Fruit fly (Drosophila melanogaster) whole organism, wandering third instar larva: Measurements from ENCODE around the gene Drsl3.

Experiments used
- Abd-B ChIP-seq: fragments of >200 bp; optimal IDR thresholded peaks from 2 replicates; lab custom pipeline; 2017; ENCODE audit warnings: missing biosample characterization, missing genetic modification characterization
- CG32264 ChIP-seq: fragments of 200-800 bp; sonication (Bioruptor generic); optimal IDR thresholded peaks from 2 replicates; lab custom pipeline; 2016; ENCODE audit warnings: missing biosample characterization, missing genetic modification characterization
- CG9705 ChIP-seq: fragments of 200-800 bp; sonication (Bioruptor generic); optimal IDR thresholded peaks from 2 replicates; lab custom pipeline; 2018; ENCODE audit warnings: missing biosample characterization, mild to moderate bottlenecking, missing genetic modification characterization
- CrebA ChIP-seq: fragments of 200-800 bp; sonication (Bioruptor generic); optimal IDR thresholded peaks from 2 replicates; lab custom pipeline; 2016; ENCODE audit warnings: missing biosample characterization, mild to moderate bottlenecking, missing genetic modification characterization, borderline replicate concordance
- Dfd ChIP-seq: fragments of >200 bp; optimal IDR thresholded peaks from 2 replicates; lab custom pipeline; 2017; ENCODE audit warnings: missing biosample characterization, missing genetic modification characterization
- Dif ChIP-seq: fragments of 200-275, 200-300 bp; sonication (Bioruptor generic); optimal IDR thresholded peaks from 2 replicates; lab custom pipeline; 2018; ENCODE audit warnings: missing biosample characterization, missing genetic modification characterization; ENCODE audit not compliant: partially characterized antibody
- GATAd ChIP-seq: sonication (Bioruptor generic); optimal IDR thresholded peaks from 2 replicates; lab custom pipeline; 2016; ENCODE audit warnings: missing biosample characterization, missing genetic modification characterization
- HLH106 ChIP-seq: fragments of 200-800 bp; optimal IDR thresholded peaks from 3 replicates; lab custom pipeline; 2019; ENCODE audit warnings: missing biosample characterization, mild to moderate bottlenecking, missing genetic modification characterization, moderate library complexity
- Hr78 ChIP-seq: fragments of >200 bp; optimal IDR thresholded peaks from 2 replicates; lab custom pipeline; 2017; ENCODE audit warnings: missing biosample characterization, missing genetic modification characterization
- Hr83 ChIP-seq: fragments of 200-300 bp; sonication (Bioruptor generic); optimal IDR thresholded peaks from 2 replicates; lab custom pipeline; 2016; ENCODE audit warnings: missing biosample characterization, mild to moderate bottlenecking, missing genetic modification characterization, moderate library complexity; ENCODE audit not compliant: poor library complexity, severe bottlenecking
- Jra ChIP-seq: sonication (Bioruptor generic); optimal IDR thresholded peaks from 2 replicates; lab custom pipeline; 2016; ENCODE audit warnings: missing biosample characterization, missing genetic modification characterization
- Mio ChIP-seq: sonication (Bioruptor generic); optimal IDR thresholded peaks from 2 replicates; lab custom pipeline; 2016; ENCODE audit warnings: missing biosample characterization, missing genetic modification characterization
- Myc ChIP-seq: fragments of >200 bp; optimal IDR thresholded peaks from 2 replicates; lab custom pipeline; 2017
- N ChIP-seq: fragments of >200 bp; optimal IDR thresholded peaks from 2 replicates; lab custom pipeline; 2018; ENCODE audit warnings: missing biosample characterization, missing external identifiers, missing genetic modification characterization
- OdsH ChIP-seq: fragments of 200-800 bp; sonication (Bioruptor generic); optimal IDR thresholded peaks from 2 replicates; lab custom pipeline; 2016; ENCODE audit warnings: missing biosample characterization, mild to moderate bottlenecking, missing genetic modification characterization
- Rel ChIP-seq, 2 experiments: fragments of 200-800 bp; sonication (Bioruptor generic) in 1 of 2; optimal IDR thresholded peaks; 2 replicates in 1 of 2; 3 replicates in 1 of 2; lab custom pipeline; 2016 to 2019; ENCODE audit warnings: mild to moderate bottlenecking in 2 of 2, missing biosample characterization in 2 of 2, missing genetic modification characterization in 2 of 2, moderate library complexity in 1 of 2
- Sp1 ChIP-seq: fragments of 200-800 bp; sonication (Bioruptor generic); optimal IDR thresholded peaks from 3 replicates; lab custom pipeline; 2019; ENCODE audit warnings: missing biosample characterization, mild to moderate bottlenecking, missing genetic modification characterization, moderate library complexity
- Vsx2 ChIP-seq: fragments of 200-300, 225-300 bp; sonication (Bioruptor generic); optimal IDR thresholded peaks from 2 replicates; lab custom pipeline; 2018; ENCODE audit warnings: missing biosample characterization, missing genetic modification characterization; ENCODE audit not compliant: partially characterized antibody
- br ChIP-seq: fragments of 200-800 bp; sonication (Bioruptor generic); optimal IDR thresholded peaks from 2 replicates; lab custom pipeline; 2016; ENCODE audit warnings: missing biosample characterization, missing genetic modification characterization
- brk ChIP-seq: fragments of 200-800 bp; sonication (Bioruptor generic); optimal IDR thresholded peaks from 2 replicates; lab custom pipeline; 2016; ENCODE audit warnings: missing biosample characterization, mild to moderate bottlenecking, missing genetic modification characterization
- dl ChIP-seq, 2 experiments: fragments of 175-275, 200-275 bp in 1 of 2; fragments of 200-275 bp in 1 of 2; sonication (Bioruptor generic); optimal IDR thresholded peaks; lab custom pipeline; 2018; ENCODE audit warnings: mild to moderate bottlenecking in 2 of 2, missing biosample characterization in 2 of 2, missing genetic modification characterization in 2 of 2, moderate library complexity in 2 of 2; ENCODE audit not compliant: partially characterized antibody in 2 of 2, insufficient read depth in 1 of 2
- dmrt93B ChIP-seq: fragments of 200-800 bp; sonication (Bioruptor generic); optimal IDR thresholded peaks from 2 replicates; lab custom pipeline; 2018; ENCODE audit warnings: missing biosample characterization, mild to moderate bottlenecking, missing genetic modification characterization
- dsf ChIP-seq: sonication (Bioruptor generic); optimal IDR thresholded peaks from 2 replicates; lab custom pipeline; 2016; ENCODE audit warnings: missing biosample characterization, missing genetic modification characterization, borderline replicate concordance
- ey ChIP-seq: fragments of 200-800 bp; sonication (Bioruptor generic); optimal IDR thresholded peaks from 2 replicates; lab custom pipeline; 2016; ENCODE audit warnings: missing biosample characterization, missing genetic modification characterization
- foxo ChIP-seq, 2 experiments: fragments of 200-800 bp; sonication (Bioruptor generic); optimal IDR thresholded peaks; 2 replicates in 1 of 2; 3 replicates in 1 of 2; lab custom pipeline; 2016 to 2017; ENCODE audit warnings: missing biosample characterization in 2 of 2, missing genetic modification characterization in 2 of 2
- fru ChIP-seq: fragments of 200-800 bp; sonication (Bioruptor generic); optimal IDR thresholded peaks from 3 replicates; lab custom pipeline; 2016; ENCODE audit warnings: missing biosample characterization, mild to moderate bottlenecking, missing genetic modification characterization
- h ChIP-seq: fragments of 200-800 bp; sonication (Bioruptor generic); optimal IDR thresholded peaks from 3 replicates; lab custom pipeline; 2016; ENCODE audit warnings: missing biosample characterization, mild to moderate bottlenecking, missing genetic modification characterization
- jim ChIP-seq: fragments of 175-275, 200-325 bp; sonication (Bioruptor generic); optimal IDR thresholded peaks from 2 replicates; lab custom pipeline; 2016; ENCODE audit warnings: missing biosample characterization, mild to moderate bottlenecking, missing genetic modification characterization
- lola ChIP-seq: fragments of >200 bp; optimal IDR thresholded peaks from 2 replicates; lab custom pipeline; 2017; ENCODE audit warnings: missing biosample characterization, missing genetic modification characterization
- pan ChIP-seq: fragments of >200 bp; optimal IDR thresholded peaks from 2 replicates; lab custom pipeline; 2017
- psq ChIP-seq: fragments of 200-800 bp; sonication (Bioruptor generic); optimal IDR thresholded peaks from 3 replicates; lab custom pipeline; 2017; ENCODE audit warnings: missing biosample characterization, mild to moderate bottlenecking, missing genetic modification characterization, moderate library complexity
- rgr ChIP-seq: fragments of 200-800 bp; sonication (Bioruptor generic); optimal IDR thresholded peaks from 3 replicates; lab custom pipeline; 2016; ENCODE audit warnings: missing biosample characterization, mild to moderate bottlenecking, missing genetic modification characterization
- sage ChIP-seq: fragments of 200-800 bp; sonication (Bioruptor generic); optimal IDR thresholded peaks from 2 replicates; lab custom pipeline; 2016; ENCODE audit warnings: missing biosample characterization, mild to moderate bottlenecking, missing genetic modification characterization
- sv ChIP-seq: fragments of 200-800 bp; sonication (Bioruptor generic); optimal IDR thresholded peaks from 3 replicates; lab custom pipeline; 2016; ENCODE audit warnings: missing biosample characterization, missing genetic modification characterization
- usp ChIP-seq: fragments of >200 bp; optimal IDR thresholded peaks from 2 replicates; lab custom pipeline; 2017; ENCODE audit warnings: missing biosample characterization, missing genetic modification characterization
- woc ChIP-seq: sonication (Bioruptor generic); optimal IDR thresholded peaks from 2 replicates; lab custom pipeline; 2016; ENCODE audit warnings: missing biosample characterization, mild to moderate bottlenecking, missing genetic modification characterization

Gene Drsl3

DNA sequence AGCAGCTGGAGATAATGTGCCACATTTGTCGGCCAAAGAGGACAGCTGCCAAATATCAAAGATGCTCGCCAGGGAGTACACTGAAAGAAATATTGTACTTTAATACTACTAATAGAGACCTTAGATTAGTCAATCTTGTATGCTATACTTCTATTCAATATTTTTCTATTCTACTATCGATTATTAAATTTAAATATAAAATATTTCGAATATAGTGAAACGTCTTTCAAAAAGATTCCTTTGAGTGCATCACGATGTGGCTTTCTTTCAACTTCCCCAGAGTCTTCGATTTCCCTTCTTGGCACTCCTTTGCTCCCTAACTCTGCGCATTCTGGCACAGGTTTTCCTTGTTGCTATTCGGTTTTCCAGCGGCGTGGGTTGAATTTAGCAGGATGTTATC, 29.9 kb upstream of the Drsl3 start:
- TF ChIP-seq dsf (GFP tag; lab: Kevin White, UChicago) (no peak), Dif (GFP tag; lab: Kevin White, UChicago) (no peak), ey (GFP tag; lab: Kevin White, UChicago) (no peak), HLH106 (tag; lab: Kevin White, UChicago) (no peak), psq (GFP tag; lab: Kevin White, UChicago) (no peak), GATAd (GFP tag; lab: Kevin White, UChicago) (no peak), rgr (GFP tag; lab: Kevin White, UChicago) (no peak), OdsH (GFP tag; lab: Kevin White, UChicago) (no peak), Vsx2 (GFP tag; lab: Kevin White, UChicago) (no peak), Sp1 (no peak), dl (GFP tag; optimal IDR thresholded peaks at IDR 0.05; lab: Kevin White, UChicago; ENCODE audit: insufficient read depth in 1 of 2, partially characterized antibody in 2 of 2) (no peak), usp (GFP tag; lab: Kevin White, UChicago) (no peak), Hr78 (GFP tag; lab: Kevin White, UChicago) (no peak), sv (GFP tag; lab: Kevin White, UChicago) (no peak), lola (no peak), sage (GFP tag; lab: Kevin White, UChicago) (no peak), Abd-B (GFP tag; lab: Kevin White, UChicago) (no peak), Dfd (GFP tag; lab: Kevin White, UChicago) (no peak), N (GFP tag; lab: Kevin White, UChicago) (no peak)

DNA sequence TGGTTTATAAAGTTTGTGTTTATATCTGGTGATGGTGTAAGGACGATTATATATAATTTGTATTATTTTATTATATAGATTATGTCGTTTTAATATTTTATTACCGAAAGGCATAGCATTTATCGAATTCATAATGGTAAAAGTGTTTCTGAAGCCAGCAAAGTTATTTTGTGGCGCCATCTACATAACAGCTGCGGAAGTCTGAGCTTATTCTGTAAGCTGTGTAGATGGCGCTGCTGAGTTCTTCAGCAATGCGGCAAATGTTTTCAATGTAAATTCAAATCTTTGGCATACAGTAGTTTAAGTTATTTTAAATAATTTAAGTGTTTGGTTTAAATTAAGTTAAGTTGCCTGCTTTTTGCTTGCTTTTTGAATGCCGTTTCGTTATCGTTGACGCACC, 26.4 kb upstream of the Drsl3 start:
- TF ChIP-seq psq (GFP tag; lab: Kevin White, UChicago), result no peak
- no peak for TF ChIP-seq brk (GFP tag; lab: Kevin White, UChicago)
- TF ChIP-seq HLH106 (tag; lab: Kevin White, UChicago), result peak; percentile 9
- peak in 1 of 2 experiments; percentile 4 for TF ChIP-seq foxo (GFP tag; optimal IDR thresholded peaks at IDR 0.05; lab: Kevin White, UChicago)
- TF ChIP-seq Myc, result peak; percentile 8
- no peak for TF ChIP-seq Jra (GFP tag; lab: Kevin White, UChicago)

DNA sequence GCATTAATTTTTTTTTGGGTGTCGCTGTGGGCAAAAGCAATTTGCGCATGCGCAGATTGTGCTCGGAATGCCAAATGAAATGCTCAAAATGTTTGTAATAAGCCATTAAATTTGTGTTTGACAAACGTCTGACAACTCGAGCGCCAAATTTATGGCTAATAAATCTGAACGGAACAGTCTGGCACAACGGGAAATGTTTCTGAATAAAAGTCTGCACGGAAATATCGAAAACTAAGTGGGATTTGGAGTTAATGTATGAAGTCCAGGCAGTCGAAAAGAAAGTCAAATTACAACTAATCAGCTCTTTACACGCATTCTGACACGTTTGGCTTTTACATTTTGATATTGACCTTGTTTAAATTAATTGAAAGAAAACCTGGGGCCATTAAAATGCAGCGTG, 23.6 kb upstream of the Drsl3 start, which contains the start of gene CG12009:
CG12009 (plus strand) TSS at position 301 of the 400 bp plus-strand sequence.
- TF ChIP-seq Rel (GFP tag; optimal IDR thresholded peaks at IDR 0.05; lab: Kevin White, UChicago) (no peak), Rel (tag; optimal IDR thresholded peaks at IDR 0.05; lab: Kevin White, UChicago) (no peak), sage (GFP tag; lab: Kevin White, UChicago) (no peak), GATAd (GFP tag; lab: Kevin White, UChicago) (no peak), h (GFP tag; lab: Kevin White, UChicago) (no peak), usp (GFP tag; lab: Kevin White, UChicago) (no peak), brk (GFP tag; lab: Kevin White, UChicago) (no peak), br (no peak), Hr83 (GFP tag; lab: Kevin White, UChicago) (no peak), Vsx2 (GFP tag; lab: Kevin White, UChicago) (no peak), Myc (no peak), CrebA (no peak), ey (GFP tag; lab: Kevin White, UChicago) (no peak), Dif (GFP tag; lab: Kevin White, UChicago) (no peak), woc (no peak), Mio (GFP tag; lab: Kevin White, UChicago) (no peak), rgr (GFP tag; lab: Kevin White, UChicago) (no peak)

DNA sequence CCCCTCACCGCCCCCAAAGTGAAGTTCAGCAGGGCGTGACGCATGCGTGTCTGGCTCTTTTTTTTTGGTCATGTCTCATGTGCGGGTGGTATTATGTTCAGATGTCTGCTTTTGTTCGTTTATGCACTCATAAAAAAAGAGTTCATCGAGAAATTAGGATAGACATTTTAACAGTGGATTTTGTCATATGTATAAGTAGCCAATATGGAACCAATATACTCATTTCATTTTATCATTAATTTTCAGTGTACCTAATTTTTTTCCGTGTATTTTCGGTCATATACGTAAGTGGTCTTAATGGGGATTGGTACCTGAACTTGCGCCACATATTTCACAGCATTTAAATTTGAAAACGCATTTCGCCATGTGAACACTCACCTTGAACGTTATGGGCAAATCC, 14.5 kb upstream of the Drsl3 start:
- peak; percentile 47 for TF ChIP-seq Sp1
- TF ChIP-seq foxo (GFP tag; optimal IDR thresholded peaks at IDR 0.05; lab: Kevin White, UChicago), result peak in 1 of 2 experiments; percentile 48
- TF ChIP-seq HLH106 (tag; lab: Kevin White, UChicago), result peak; percentile 63
- peak; percentile 52 for TF ChIP-seq woc
- TF ChIP-seq Abd-B (GFP tag; lab: Kevin White, UChicago), result no peak
- peak; percentile 42 for TF ChIP-seq CG32264 (GFP tag; lab: Kevin White, UChicago)
- no peak for TF ChIP-seq pan
- TF ChIP-seq h (GFP tag; lab: Kevin White, UChicago), result peak; percentile 83
- TF ChIP-seq sv (GFP tag; lab: Kevin White, UChicago), result peak; percentile 25
- no peak for TF ChIP-seq Dif (GFP tag; lab: Kevin White, UChicago)
- TF ChIP-seq dmrt93B, result peak; percentile 38
- TF ChIP-seq psq (GFP tag; lab: Kevin White, UChicago), result peak; percentile 20
- TF ChIP-seq br, result peak; percentile 41
- TF ChIP-seq Hr78 (GFP tag; lab: Kevin White, UChicago), result no peak
- TF ChIP-seq ey (GFP tag; lab: Kevin White, UChicago), result peak; percentile 50
- peak; percentile 31 for TF ChIP-seq fru (GFP tag; lab: Kevin White, UChicago)
- TF ChIP-seq CG9705 (GFP tag; lab: Kevin White, UChicago), result no peak
- TF ChIP-seq sage (GFP tag; lab: Kevin White, UChicago), result peak; percentile 17
- peak; percentile 49 for TF ChIP-seq OdsH (GFP tag; lab: Kevin White, UChicago)
- no peak for TF ChIP-seq Myc
- TF ChIP-seq Hr83 (GFP tag; lab: Kevin White, UChicago), result no peak
- TF ChIP-seq jim, result no peak
- TF ChIP-seq brk (GFP tag; lab: Kevin White, UChicago), result no peak
- TF ChIP-seq, all 38 proteins: peak for 14
